Fruit fly (Drosophila melanogaster): Measurements from ENCODE around the gene Gmppb.

The Gmppb gene

DNA sequence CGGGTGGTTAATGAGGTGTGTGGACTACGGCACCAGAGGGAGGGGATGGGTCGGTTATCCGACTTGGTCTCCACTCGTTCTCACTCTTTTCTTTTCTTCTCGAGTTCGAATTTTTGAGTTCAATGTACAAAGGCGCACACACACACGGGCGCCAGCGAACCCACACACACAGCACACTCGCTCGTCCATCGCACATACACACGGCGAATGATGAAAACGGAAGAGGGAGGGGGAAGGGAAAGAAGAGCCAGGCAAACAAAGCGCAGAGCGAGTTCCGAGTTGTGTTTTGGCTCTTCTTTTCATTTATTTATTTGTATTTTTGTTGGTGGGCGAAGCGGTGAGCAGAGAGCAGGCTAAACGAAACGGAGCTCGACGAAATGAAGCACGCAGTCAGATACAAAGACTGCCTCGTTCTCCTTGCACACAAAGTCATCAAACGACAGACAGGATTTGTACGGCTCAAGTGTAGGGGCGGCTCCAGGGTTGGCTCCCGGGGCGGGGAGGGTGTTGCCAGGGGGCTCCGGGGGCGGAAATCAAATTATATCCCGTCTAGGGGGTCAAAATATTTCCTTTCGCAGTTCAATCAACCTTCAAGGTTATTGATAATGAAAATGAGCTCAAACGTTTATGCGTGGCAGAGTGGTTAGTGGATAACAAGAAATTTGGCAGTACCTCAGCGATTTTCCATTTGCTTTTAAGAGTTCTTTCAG is 1.1 kb upstream of the Gmppb start (continued):
- TF ChIP-seq CG15336 (GFP tag; IDR thresholded peaks at IDR 0.05) (peak; percentile 21; the same call in 1 of the 2 replicates), esn (GFP tag; optimal IDR thresholded peaks at IDR 0.05) (peak; percentile 22), vri (GFP tag; optimal IDR thresholded peaks at IDR 0.05) (peak; percentile 65), Eip93F (GFP tag; optimal IDR thresholded peaks at IDR 0.05) (peak; percentile 84), CG6808 (GFP tag; optimal IDR thresholded peaks at IDR 0.05) (peak; percentile 56), Hr38 (GFP tag; optimal IDR thresholded peaks at IDR 0.05) (no peak), CG3919 (GFP tag; optimal IDR thresholded peaks at IDR 0.05) (peak; percentile 30), Ets96B (tag; optimal IDR thresholded peaks at IDR 0.05) (peak; percentile 4), Ets21C (GFP tag; optimal IDR thresholded peaks at IDR 0.05) (no peak), dac (GFP tag; optimal IDR thresholded peaks at IDR 0.05) (no peak), Hr4 (GFP tag; optimal IDR thresholded peaks at IDR 0.05) (no peak), Lpt (GFP tag; optimal IDR thresholded peaks at IDR 0.05) (peak; percentile 31), pdm3 (GFP tag; optimal IDR thresholded peaks at IDR 0.05) (no peak), fkh (GFP tag; optimal IDR thresholded peaks at IDR 0.05) (peak; percentile 91), achi (GFP tag; optimal IDR thresholded peaks at IDR 0.05) (no peak), Eip75B (GFP tag; optimal IDR thresholded peaks at IDR 0.05) (peak; percentile 64), CG8632 (GFP tag; optimal IDR thresholded peaks at IDR 0.05) (no peak)

DNA sequence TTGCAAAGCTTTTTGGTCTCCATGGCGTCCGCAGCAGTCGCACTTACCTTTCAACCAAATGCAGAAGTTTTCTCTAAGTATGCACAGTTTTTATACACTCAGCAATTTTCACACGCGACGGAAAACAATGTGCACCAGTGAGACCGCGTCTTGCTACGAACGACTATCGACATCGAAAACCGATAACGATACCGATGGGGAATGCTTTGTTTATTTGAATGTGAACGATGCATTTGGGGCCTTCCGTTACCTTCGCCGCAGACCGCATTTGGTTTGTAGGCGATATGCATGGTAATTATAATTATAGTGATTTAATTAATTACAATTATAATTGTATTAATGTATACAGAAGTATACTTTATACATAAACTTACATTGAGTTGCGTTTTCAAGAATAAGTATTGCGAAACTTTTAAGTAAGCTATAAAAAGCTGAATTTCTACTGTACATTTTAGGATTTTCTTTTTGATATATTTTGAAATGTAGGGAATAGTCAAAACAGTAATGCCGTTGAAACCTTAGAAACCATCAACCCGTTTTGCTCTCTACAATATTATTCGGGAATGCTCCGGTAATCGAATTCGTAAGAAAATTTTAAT is 791 bp downstream of the Gmppb start, which contains the start of the genes Hus1-like and ctrip:
TSS of gene Hus1-like (minus strand) at position 161 of the 599 bp plus-strand sequence.
TSS of gene ctrip (minus strand) at position 161 of the 599 bp plus-strand sequence.
- TF ChIP-seq CG1621 (tag; optimal IDR thresholded peaks at IDR 0.05) (peak; percentile 14), Met (GFP tag; optimal IDR thresholded peaks at IDR 0.05) (no peak), OdsH (GFP tag; optimal IDR thresholded peaks at IDR 0.05) (peak; percentile 16), fkh (GFP tag; optimal IDR thresholded peaks at IDR 0.05) (peak; percentile 39), CG6163 (GFP tag; IDR thresholded peaks at IDR 0.05) (0 out of 3 replicates have a peak, but pooled peaks have one; percentile 27), CG10631 (GFP tag; optimal IDR thresholded peaks at IDR 0.05) (peak; percentile 5), dsx (GFP tag; optimal IDR thresholded peaks at IDR 0.05; ENCODE audit: poor library complexity, severe bottlenecking) (peak; percentile 46), Sox14 (GFP tag; optimal IDR thresholded peaks at IDR 0.05) (peak; percentile 58), esn (GFP tag; optimal IDR thresholded peaks at IDR 0.05) (peak; percentile 23), fd85E (GFP tag; optimal IDR thresholded peaks at IDR 0.05) (no peak), ss (GFP tag; optimal IDR thresholded peaks at IDR 0.05) (peak; percentile 21 to 33), vri (GFP tag; optimal IDR thresholded peaks at IDR 0.05) (peak; percentile 8), Eip78C (GFP tag) (peak; percentile 10), CG32006 (GFP tag; optimal IDR thresholded peaks at IDR 0.05) (no peak), CG3919 (GFP tag; optimal IDR thresholded peaks at IDR 0.05) (peak; percentile 27), CG34406 (GFP tag; optimal IDR thresholded peaks at IDR 0.05) (no peak)

DNA sequence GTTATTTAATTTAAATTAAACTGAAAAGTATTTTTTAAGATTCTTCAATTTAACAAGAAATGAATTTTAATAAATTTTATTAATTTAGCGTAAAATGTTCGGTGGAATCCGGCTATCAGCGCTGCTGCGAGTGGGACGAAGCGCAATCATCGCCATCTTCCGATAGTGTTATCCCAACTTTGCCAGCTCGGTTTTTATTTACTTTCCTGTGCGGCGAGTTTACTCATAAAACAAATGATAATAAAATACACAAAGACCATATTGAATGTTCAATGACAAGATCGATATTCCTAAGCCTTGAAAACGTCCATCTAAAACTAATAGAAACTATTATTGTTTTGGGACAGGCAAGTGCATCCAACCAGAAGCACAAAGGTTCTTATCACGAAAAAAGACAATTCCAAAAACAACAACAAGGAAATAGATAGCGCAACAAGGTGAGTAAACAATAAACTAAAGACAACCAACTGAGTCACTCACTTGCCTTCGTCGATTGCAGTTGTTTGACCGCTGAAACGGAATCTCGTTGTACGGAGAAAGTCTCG is 2.0 kb downstream of the Gmppb start:
- TF ChIP-seq CG31627 (GFP tag; optimal IDR thresholded peaks at IDR 0.05): peak; percentile 31
- no peak for TF ChIP-seq Ets21C (GFP tag; optimal IDR thresholded peaks at IDR 0.05)
- TF ChIP-seq CG3032 (tag; optimal IDR thresholded peaks at IDR 0.05): peak; percentile 50
- peak; percentile 36 for TF ChIP-seq cyc (GFP tag; optimal IDR thresholded peaks at IDR 0.05)
- peak; percentile 44 for TF ChIP-seq lz (GFP tag; optimal IDR thresholded peaks at IDR 0.05)
- peak; percentile 37 for TF ChIP-seq CG6854 (GFP tag; optimal IDR thresholded peaks at IDR 0.05)
- TF ChIP-seq spab (GFP tag; optimal IDR thresholded peaks at IDR 0.05): no peak
- TF ChIP-seq CG7368 (GFP tag; optimal IDR thresholded peaks at IDR 0.05): no peak
- TF ChIP-seq OdsH (GFP tag; optimal IDR thresholded peaks at IDR 0.05): no peak
- peak; percentile 54 for TF ChIP-seq vri (GFP tag; optimal IDR thresholded peaks at IDR 0.05)
- TF ChIP-seq ss (GFP tag; optimal IDR thresholded peaks at IDR 0.05): peak; percentile 46 to 67
- peak; percentile 63 for TF ChIP-seq Sox14 (GFP tag; optimal IDR thresholded peaks at IDR 0.05)
- TF ChIP-seq CG34406 (GFP tag; optimal IDR thresholded peaks at IDR 0.05): peak; percentile 29
- peak; percentile 31; the same call in 1 of the 3 replicates for TF ChIP-seq CG8119 (GFP tag; IDR thresholded peaks at IDR 0.05)
- no peak for TF ChIP-seq Hr38 (GFP tag; optimal IDR thresholded peaks at IDR 0.05)
- TF ChIP-seq CG11902 (GFP tag; optimal IDR thresholded peaks at IDR 0.05): peak; percentile 2
- peak; percentile 99 for TF ChIP-seq fkh (GFP tag; optimal IDR thresholded peaks at IDR 0.05)
- TF ChIP-seq CG6163 (GFP tag; IDR thresholded peaks at IDR 0.05): peak; percentile 63; the same call in 2 of the 3 replicates
- TF ChIP-seq salr (GFP tag; optimal IDR thresholded peaks at IDR 0.05): peak in 1 of 2 experiments; percentile 21
- peak; percentile 45 for TF ChIP-seq esn (GFP tag; optimal IDR thresholded peaks at IDR 0.05)
- TF ChIP-seq topi (GFP tag; optimal IDR thresholded peaks at IDR 0.05): peak; percentile 32
